Worm (Caenorhabditis elegans): ENCODE data around the gene ZK131.11.

The ZK131.11 gene

DNA sequence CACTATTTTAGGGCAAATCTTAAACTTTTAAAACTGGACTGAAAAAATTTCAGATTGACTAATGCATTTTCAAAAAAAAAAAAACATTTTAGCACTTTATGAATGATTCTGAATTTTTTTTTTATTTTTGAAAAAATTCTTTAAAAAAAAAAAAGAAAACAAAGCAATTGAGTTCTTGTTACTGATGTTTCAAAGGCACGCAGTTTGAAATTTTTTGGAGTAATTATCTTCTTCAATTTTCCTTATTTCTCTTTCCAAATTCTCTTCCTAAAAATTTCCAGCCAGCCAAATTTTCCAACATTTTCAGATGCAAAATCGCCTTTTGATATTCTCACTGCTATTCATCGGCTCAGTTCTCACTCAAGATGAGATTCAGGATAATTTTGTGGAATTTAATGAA is 60.0 kb downstream of the ZK131.11 start, which contains the start of gene F08G2.8:
Gene F08G2.8, plus strand, starts transcription at position 301 of the 400 bp plus-strand sequence.
- TF ChIP-seq nhr-28 (tag; optimal IDR thresholded peaks at IDR 0.05): no peak
- no peak for TF ChIP-seq nhr-12 (tag; optimal IDR thresholded peaks at IDR 0.05)
- no peak for TF ChIP-seq ztf-11 (tag; optimal IDR thresholded peaks at IDR 0.05)
- no peak for TF ChIP-seq drap-1 (GFP tag; optimal IDR thresholded peaks at IDR 0.05)
- TF ChIP-seq mab-5 (tag; optimal IDR thresholded peaks at IDR 0.05): no peak
- TF ChIP-seq elt-1 (tag; optimal IDR thresholded peaks at IDR 0.05; ENCODE audit: borderline replicate concordance, insufficient read depth): no peak
- no peak for TF ChIP-seq nhr-237 (tag; optimal IDR thresholded peaks at IDR 0.05)
- no peak for TF ChIP-seq unc-120 (tag; optimal IDR thresholded peaks at IDR 0.05; ENCODE audit: poor library complexity, severe bottlenecking)
- no peak for TF ChIP-seq ceh-43 (GFP tag; optimal IDR thresholded peaks at IDR 0.05)
- TF ChIP-seq unc-62 (GFP tag; optimal IDR thresholded peaks at IDR 0.05): no peak
- no peak for TF ChIP-seq ceh-39 (tag; optimal IDR thresholded peaks at IDR 0.05)
- TF ChIP-seq elt-3 (tag; optimal IDR thresholded peaks at IDR 0.05): no peak

DNA sequence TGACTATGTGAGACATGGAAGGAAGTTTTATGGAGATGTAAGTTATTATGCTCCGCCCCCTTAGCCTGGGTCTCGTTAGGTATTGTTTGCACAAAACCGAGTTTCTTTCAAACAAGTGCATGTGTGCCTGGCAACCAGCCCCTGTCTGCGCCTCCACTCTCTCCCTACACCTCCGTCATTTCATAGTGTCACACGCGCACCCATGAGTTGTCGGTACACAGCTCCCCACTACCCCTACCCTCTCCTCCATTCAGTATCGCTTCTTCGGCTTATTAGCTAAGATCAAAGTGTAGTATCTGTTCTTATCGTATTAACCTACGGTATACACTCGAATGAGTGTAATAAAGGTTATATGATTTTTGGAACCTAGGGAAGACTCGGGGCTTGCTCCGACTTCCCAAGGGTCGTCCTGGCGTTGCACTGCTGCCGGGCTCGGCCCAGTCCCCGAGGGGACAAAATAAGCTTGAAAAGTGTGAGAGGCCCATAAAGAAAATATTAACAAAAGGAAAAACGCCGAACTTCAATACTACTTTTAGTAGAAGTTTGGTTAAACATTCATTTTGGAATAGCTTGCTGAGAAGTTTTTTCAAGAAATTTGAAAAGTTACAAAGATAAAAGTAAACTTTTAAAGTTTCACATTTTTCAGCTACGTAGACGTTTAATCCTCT is 60.6 kb downstream of the ZK131.11 start:
- TF ChIP-seq nhr-2 (tag; optimal IDR thresholded peaks at IDR 0.05) (peak; percentile 28), cnd-1 (tag; optimal IDR thresholded peaks at IDR 0.05) (peak; percentile 23)

DNA sequence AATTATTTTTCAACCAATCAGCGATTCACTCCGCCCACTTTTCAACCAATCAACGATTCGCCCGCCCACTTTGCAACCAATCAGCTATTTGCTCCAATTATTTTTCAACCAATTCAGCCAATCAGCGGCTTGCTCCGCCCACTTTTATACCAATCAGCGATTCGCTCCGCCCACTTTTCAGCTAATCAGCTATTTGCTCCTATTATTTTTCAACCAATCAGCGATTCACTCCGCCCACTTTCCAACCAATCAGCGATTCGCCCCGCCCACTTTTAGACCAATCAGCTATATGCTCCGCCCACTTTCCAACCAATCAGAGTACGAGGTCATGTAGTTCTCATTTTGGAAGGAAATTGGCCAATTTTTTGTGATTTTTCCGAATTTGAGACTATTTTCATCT is 63.3 kb downstream of the ZK131.11 start:
- TF ChIP-seq M03D4.4 (tag; optimal IDR thresholded peaks at IDR 0.05): no peak
- TF ChIP-seq mep-1 (tag; optimal IDR thresholded peaks at IDR 0.05): no peak
- TF ChIP-seq ces-1 (GFP tag; optimal IDR thresholded peaks at IDR 0.05): no peak
- TF ChIP-seq ceh-83 (GFP tag; optimal IDR thresholded peaks at IDR 0.05): no peak
- TF ChIP-seq elt-3 (tag; optimal IDR thresholded peaks at IDR 0.05): no peak
- TF ChIP-seq nhr-2 (tag; optimal IDR thresholded peaks at IDR 0.05): no peak
- no peak for TF ChIP-seq elt-1 (tag; optimal IDR thresholded peaks at IDR 0.05; ENCODE audit: borderline replicate concordance, insufficient read depth)
- no peak for TF ChIP-seq snpc-4 (tag; optimal IDR thresholded peaks at IDR 0.05)
- TF ChIP-seq nhr-12 (tag; optimal IDR thresholded peaks at IDR 0.05): no peak
- no peak for TF ChIP-seq lin-13 (tag; optimal IDR thresholded peaks at IDR 0.05)
- no peak for TF ChIP-seq sptf-1 (tag; optimal IDR thresholded peaks at IDR 0.05)
- TF ChIP-seq hlh-1 (tag; optimal IDR thresholded peaks at IDR 0.05): no peak
- TF ChIP-seq drap-1 (GFP tag; optimal IDR thresholded peaks at IDR 0.05): no peak
- TF ChIP-seq nhr-28 (tag; optimal IDR thresholded peaks at IDR 0.05): no peak
- TF ChIP-seq blmp-1 (tag; optimal IDR thresholded peaks at IDR 0.05): no peak
- no peak for TF ChIP-seq ceh-43 (GFP tag; optimal IDR thresholded peaks at IDR 0.05)
- no peak for TF ChIP-seq ham-2 (GFP tag; optimal IDR thresholded peaks at IDR 0.05)

DNA sequence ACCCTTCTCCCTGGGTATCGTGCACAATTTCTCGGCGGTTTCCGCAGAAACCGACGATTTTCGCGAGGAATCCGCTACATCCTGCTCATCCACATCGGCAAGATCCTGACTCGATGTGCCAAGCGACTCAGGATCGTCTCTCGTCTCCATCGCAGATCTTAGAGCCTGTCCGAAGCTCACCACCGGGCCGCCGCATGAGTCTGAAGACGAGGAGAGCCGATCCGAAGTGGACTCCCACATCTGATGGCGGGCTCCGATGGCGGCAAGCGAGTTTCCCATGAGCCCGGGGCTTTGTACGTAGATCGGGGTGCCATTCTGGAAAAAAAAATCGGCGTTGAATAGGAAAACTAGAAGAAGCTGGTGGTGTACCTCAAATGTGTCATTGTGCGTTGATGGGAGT is 66.3 kb downstream of the ZK131.11 start:
- no peak for TF ChIP-seq zip-8 (tag; optimal IDR thresholded peaks at IDR 0.05)
- TF ChIP-seq snpc-4 (tag; optimal IDR thresholded peaks at IDR 0.05): no peak
- TF ChIP-seq nhr-12 (tag; optimal IDR thresholded peaks at IDR 0.05): no peak
- no peak for TF ChIP-seq hlh-1 (tag; optimal IDR thresholded peaks at IDR 0.05)
- TF ChIP-seq pha-4 (tag; optimal IDR thresholded peaks at IDR 0.05): no peak

DNA sequence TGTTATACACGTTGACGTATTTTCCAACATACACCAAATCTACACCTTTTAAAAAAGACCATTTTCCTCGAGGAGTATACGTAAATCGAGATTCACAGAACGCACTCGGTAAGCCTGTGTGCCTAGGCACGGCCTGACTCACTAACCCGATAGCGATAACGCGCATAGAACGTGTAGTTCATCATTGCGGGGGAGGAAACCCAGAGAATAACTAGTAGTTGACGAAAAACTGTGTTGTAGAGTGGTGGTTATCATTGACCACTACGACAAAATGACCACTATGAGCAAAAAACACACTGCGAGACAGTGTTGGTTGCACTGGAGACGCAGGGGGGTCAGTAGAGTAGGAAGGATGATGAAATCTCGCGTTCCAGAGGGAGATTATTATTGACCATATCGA is 67.8 kb downstream of the ZK131.11 start:
- TF ChIP-seq cnd-1 (tag; optimal IDR thresholded peaks at IDR 0.05) (no peak), hlh-1 (tag; optimal IDR thresholded peaks at IDR 0.05) (no peak), pha-4 (tag; optimal IDR thresholded peaks at IDR 0.05) (no peak), snpc-4 (tag; optimal IDR thresholded peaks at IDR 0.05) (no peak), drap-1 (GFP tag; optimal IDR thresholded peaks at IDR 0.05) (no peak), lsy-2 (tag; optimal IDR thresholded peaks at IDR 0.05) (no peak), M03D4.4 (tag; optimal IDR thresholded peaks at IDR 0.05) (no peak), sptf-1 (tag; optimal IDR thresholded peaks at IDR 0.05) (no peak), mls-2 (tag; optimal IDR thresholded peaks at IDR 0.05) (no peak), ceh-39 (tag; optimal IDR thresholded peaks at IDR 0.05) (no peak), mep-1 (tag; optimal IDR thresholded peaks at IDR 0.05) (no peak), unc-39 (tag; optimal IDR thresholded peaks at IDR 0.05) (no peak), elt-3 (tag; optimal IDR thresholded peaks at IDR 0.05) (no peak), nhr-237 (tag; optimal IDR thresholded peaks at IDR 0.05) (no peak)

DNA sequence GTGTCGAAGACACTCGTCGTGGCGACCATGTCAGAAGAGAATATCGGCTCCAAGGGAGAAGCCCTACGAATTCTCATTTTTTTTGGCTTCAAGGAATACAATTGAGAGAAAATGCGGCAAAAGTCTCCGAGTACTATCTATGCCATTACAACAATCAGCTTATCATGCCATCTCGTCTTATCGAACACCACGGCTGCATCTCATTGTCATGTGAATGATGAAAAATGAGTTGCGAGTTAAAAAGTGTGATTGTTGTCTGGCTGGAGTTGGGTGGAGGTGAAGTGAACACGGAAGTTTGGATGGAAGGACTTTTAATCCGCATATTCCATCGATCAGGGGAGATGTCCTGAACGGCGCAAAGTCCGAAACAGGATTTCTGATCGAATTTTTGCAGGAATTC is 68.9 kb downstream of the ZK131.11 start:
- no peak for TF ChIP-seq lin-13 (tag; optimal IDR thresholded peaks at IDR 0.05)
- TF ChIP-seq elt-1 (tag; optimal IDR thresholded peaks at IDR 0.05; ENCODE audit: borderline replicate concordance, insufficient read depth): no peak
